Comparison of ENCODE assay signal across 2 fruit fly cellular contexts in the genomic region with DNA sequence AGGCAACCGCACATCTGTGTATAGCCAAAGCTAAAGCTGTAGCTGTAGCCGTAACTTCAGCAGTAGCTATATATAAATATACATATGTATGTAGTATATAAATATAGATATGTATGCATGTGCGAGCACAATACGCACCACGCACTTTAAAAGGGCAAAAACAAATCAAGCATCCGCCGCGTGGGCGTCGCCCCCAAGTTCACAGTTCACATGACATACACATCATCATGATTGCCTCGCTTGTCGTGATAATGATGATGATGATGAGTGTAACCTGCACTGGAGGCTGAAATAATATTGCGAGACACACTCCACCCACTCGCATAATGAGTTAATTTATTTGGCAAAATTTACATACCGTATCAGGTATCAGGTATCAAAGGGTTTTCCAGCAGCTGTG.
TF ChIP-seq lines count a peak whose summit lies in the region.

No protein-coding gene starts in this region.

- TF ChIP-seq CTCF in whole organism, embryonic (GFP tag; optimal IDR thresholded peaks at IDR 0.05; lab: Kevin White, UChicago), result no peak

TF ChIP-seq in whole organism, embryonic, 481 proteins besides CTCF, POLR2A, EP300 and RAD21:
- TF ChIP-seq cad (GFP tag; optimal IDR thresholded peaks at IDR 0.05; lab: Kevin White, UChicago) (no peak), sr (GFP tag; IDR thresholded peaks at IDR 0.05; lab: Robert Waterston, UW) (peak; percentile 82), CG1792 (GFP tag; optimal IDR thresholded peaks at IDR 0.05; lab: Kevin White, UChicago) (no peak), Hr78 (GFP tag; optimal IDR thresholded peaks at IDR 0.05; lab: Kevin White, UChicago) (peak in 1 of 2 experiments; percentile 90), Deaf1 (tag; optimal IDR thresholded peaks at IDR 0.05; lab: Kevin White, UChicago) (no peak), CG13287 (GFP tag; IDR thresholded peaks at IDR 0.05; lab: Robert Waterston, UW; ENCODE audit: partially characterized antibody) (no peak), Dfd (GFP tag; optimal IDR thresholded peaks at IDR 0.05; lab: Kevin White, UChicago) (no peak), C15 (GFP tag; IDR thresholded peaks at IDR 0.05; lab: Robert Waterston, UW) (no peak), maf-S (GFP tag; optimal IDR thresholded peaks at IDR 0.05; lab: Kevin White, UChicago) (no peak), CG3847 (GFP tag; IDR thresholded peaks at IDR 0.05; lab: Robert Waterston, UW) (no peak), CG17385 (GFP tag; optimal IDR thresholded peaks at IDR 0.05; lab: Kevin White, UChicago) (no peak), pum (GFP tag; optimal IDR thresholded peaks at IDR 0.05; lab: Kevin White, UChicago) (no peak), Med (GFP tag; lab: Kevin White, UChicago) (peak; percentile 9), D19B (GFP tag; optimal IDR thresholded peaks at IDR 0.05; lab: Kevin White, UChicago) (no peak), disco-r (GFP tag; optimal IDR thresholded peaks at IDR 0.05; lab: Kevin White, UChicago) (no peak), CG15073 (GFP tag; optimal IDR thresholded peaks at IDR 0.05; lab: Kevin White, UChicago) (no peak), da (GFP tag; optimal IDR thresholded peaks at IDR 0.05; lab: Kevin White, UChicago) (no peak), CG17328 (GFP tag; IDR thresholded peaks at IDR 0.05; lab: Robert Waterston, UW) (no peak), bbx (GFP tag; IDR thresholded peaks at IDR 0.05; lab: Robert Waterston, UW; ENCODE audit: partially characterized antibody) (no peak), Poxn (GFP tag; IDR thresholded peaks at IDR 0.05; lab: Robert Waterston, UW) (no peak)

TF ChIP-seq in whole organism, prepupa, 60 proteins besides CTCF, POLR2A, EP300 and RAD21:
- TF ChIP-seq svp (GFP tag; lab: Kevin White, UChicago) (peak; percentile 73), Met (GFP tag; optimal IDR thresholded peaks at IDR 0.05; lab: Kevin White, UChicago) (no peak), CG15336 (GFP tag; IDR thresholded peaks at IDR 0.05; lab: Robert Waterston, UW) (no peak)
